Worm (Caenorhabditis elegans) whole organism, mixed stage, embryonic: Measurements from ENCODE around the gene F26G1.3.

Source experiments
- M03D4.4 ChIP-seq: sonication (generic microtip); optimal IDR thresholded peaks from 2 replicates; lab custom pipeline; 2017; ENCODE audit warnings: mild to moderate bottlenecking, missing genetic modification characterization, missing compliant biosample characterization
- bed-3 ChIP-seq: fragments of 200-800 bp; sonication (Bioruptor generic); optimal IDR thresholded peaks from 3 replicates; lab custom pipeline; 2018; ENCODE audit warnings: mild to moderate bottlenecking, missing genetic modification characterization, moderate library complexity, missing compliant biosample characterization
- ceh-43 ChIP-seq: fragments of 200-800 bp; sonication (Bioruptor generic); optimal IDR thresholded peaks from 2 replicates; lab custom pipeline; 2018; ENCODE audit warnings: mild to moderate bottlenecking, missing genetic modification characterization, moderate library complexity, missing compliant biosample characterization
- ces-1 ChIP-seq: fragments of 150-350 bp; optimal IDR thresholded peaks from 2 replicates; lab custom pipeline; 2014; ENCODE audit warnings: missing biosample characterization, missing genetic modification reagents, missing genetic modification characterization
- drap-1 ChIP-seq: fragments of 200-800 bp; sonication (Bioruptor generic); optimal IDR thresholded peaks from 3 replicates; lab custom pipeline; 2018; ENCODE audit warnings: mild to moderate bottlenecking, missing genetic modification characterization, missing compliant biosample characterization
- elt-1 ChIP-seq: sonication (generic microtip); optimal IDR thresholded peaks from 2 replicates; lab custom pipeline; 2017; ENCODE audit warnings: missing genetic modification characterization, mild to moderate bottlenecking, missing compliant biosample characterization, antibody characterized with exemption, moderate library complexity, borderline replicate concordance; ENCODE audit not compliant: insufficient read depth
- elt-3 ChIP-seq: fragments of 150-350 bp; optimal IDR thresholded peaks from 2 replicates; lab custom pipeline; 2014; ENCODE audit warnings: missing biosample characterization, missing genetic modification characterization
- flh-1 ChIP-seq: fragments of 200-800 bp; sonication (Bioruptor generic); optimal IDR thresholded peaks from 2 replicates; lab custom pipeline; 2018; ENCODE audit warnings: mild to moderate bottlenecking, missing genetic modification characterization, moderate library complexity, missing compliant biosample characterization
- ham-2 ChIP-seq: fragments of 200-800 bp; sonication (Bioruptor generic); optimal IDR thresholded peaks from 2 replicates; lab custom pipeline; 2018; ENCODE audit warnings: mild to moderate bottlenecking, missing genetic modification characterization, missing compliant biosample characterization
- hlh-1 ChIP-seq: fragments of 150-350 bp; optimal IDR thresholded peaks from 2 replicates; lab custom pipeline; 2014; ENCODE audit warnings: missing biosample characterization, missing genetic modification reagents, missing genetic modification characterization
- lin-32 ChIP-seq: fragments of 200-800 bp; sonication (Bioruptor generic); optimal IDR thresholded peaks from 2 replicates; lab custom pipeline; 2018; ENCODE audit warnings: mild to moderate bottlenecking, missing genetic modification characterization, missing compliant biosample characterization
- lsy-2 ChIP-seq: fragments of 150-350 bp; optimal IDR thresholded peaks from 2 replicates; lab custom pipeline; 2014; ENCODE audit warnings: missing biosample characterization, missing genetic modification characterization
- mab-5 ChIP-seq: fragments of 150-350 bp; optimal IDR thresholded peaks from 2 replicates; lab custom pipeline; 2014; ENCODE audit warnings: missing biosample characterization, missing genetic modification characterization
- mep-1 ChIP-seq: fragments of 150-350 bp; optimal IDR thresholded peaks from 2 replicates; lab custom pipeline; 2017; ENCODE audit warnings: missing biosample characterization, missing genetic modification reagents, missing genetic modification characterization, inconsistent platforms
- mls-2 ChIP-seq: sonication (generic microtip); optimal IDR thresholded peaks from 2 replicates; lab custom pipeline; 2016; ENCODE audit warnings: mild to moderate bottlenecking, missing genetic modification characterization, moderate library complexity, missing compliant biosample characterization
- nhr-12 ChIP-seq: fragments of 150-350 bp; optimal IDR thresholded peaks from 2 replicates; lab custom pipeline; 2014; ENCODE audit warnings: missing biosample characterization, missing genetic modification characterization
- nhr-2 ChIP-seq: fragments of 150-350 bp; optimal IDR thresholded peaks from 2 replicates; lab custom pipeline; 2014; ENCODE audit warnings: missing biosample characterization, missing genetic modification characterization
- nhr-237 ChIP-seq: fragments of 150-350 bp; optimal IDR thresholded peaks from 2 replicates; lab custom pipeline; 2014; ENCODE audit warnings: missing biosample characterization, missing genetic modification characterization
- nhr-28 ChIP-seq: fragments of 150-350 bp; optimal IDR thresholded peaks from 2 replicates; lab custom pipeline; 2014; ENCODE audit warnings: missing biosample characterization, missing genetic modification characterization
- pha-4 ChIP-seq: fragments of 150-350 bp; optimal IDR thresholded peaks from 2 replicates; lab custom pipeline; 2018; ENCODE audit warnings: missing biosample characterization, missing genetic modification reagents, missing genetic modification characterization
- snpc-4 ChIP-seq: fragments of 150-350 bp; optimal IDR thresholded peaks from 2 replicates; lab custom pipeline; 2014; ENCODE audit warnings: missing biosample characterization, missing genetic modification characterization
- sptf-1 ChIP-seq: sonication (generic microtip); optimal IDR thresholded peaks from 2 replicates; lab custom pipeline; 2017; ENCODE audit warnings: mild to moderate bottlenecking, missing genetic modification characterization, moderate library complexity, missing compliant biosample characterization
- tbx-8 ChIP-seq: fragments of 200-800 bp; sonication (Bioruptor generic); optimal IDR thresholded peaks from 2 replicates; lab custom pipeline; 2018; ENCODE audit warnings: mild to moderate bottlenecking, missing genetic modification characterization, moderate library complexity, missing compliant biosample characterization
- unc-120 ChIP-seq: sonication (generic microtip); optimal IDR thresholded peaks from 2 replicates; lab custom pipeline; 2017; ENCODE audit warnings: missing genetic modification characterization, missing compliant biosample characterization; ENCODE audit not compliant: poor library complexity, severe bottlenecking
- unc-39 ChIP-seq: fragments of 150-350 bp; optimal IDR thresholded peaks from 2 replicates; lab custom pipeline; 2014; ENCODE audit warnings: missing biosample characterization, missing genetic modification characterization
- unc-62 ChIP-seq: fragments of 150-350 bp; optimal IDR thresholded peaks from 2 replicates; lab custom pipeline; 2014; ENCODE audit warnings: missing biosample characterization, missing genetic modification reagents, missing genetic modification characterization
- zip-8 ChIP-seq: fragments of 150-350 bp; optimal IDR thresholded peaks from 2 replicates; lab custom pipeline; 2014; ENCODE audit warnings: missing biosample characterization, missing genetic modification characterization
- ztf-11 ChIP-seq: fragments of 150-350 bp; optimal IDR thresholded peaks from 2 replicates; lab custom pipeline; 2014; ENCODE audit warnings: missing biosample characterization, missing genetic modification characterization

Gene F26G1.3

ce11 chrII:4758462-4758861 is at the start of gene F26G1.3:
F26G1.3 (plus strand) TSS chrII:4758762.
- no peak for TF ChIP-seq zip-8
- no peak for TF ChIP-seq mab-5 (tag; lab: Kevin White, UChicago)
- TF ChIP-seq mls-2 (tag; lab: Kevin White, UChicago) = no peak
- no peak for TF ChIP-seq ham-2

- no peak for TF ChIP-seq drap-1 (GFP tag; lab: Kevin White, UChicago)
- no peak for TF ChIP-seq nhr-28 (tag; lab: Kevin White, UChicago)
- TF ChIP-seq M03D4.4 (tag; lab: Kevin White, UChicago) = no peak
- no peak for TF ChIP-seq mab-5 (tag; lab: Kevin White, UChicago)
- no peak for TF ChIP-seq tbx-8
- TF ChIP-seq unc-39 (tag; lab: Kevin White, UChicago) = no peak
- no peak for TF ChIP-seq snpc-4
- no peak for TF ChIP-seq flh-1 (GFP tag; lab: Kevin White, UChicago)
These were observed 48.4 kb upstream of the F26G1.3 start, which contains the start of gene tag-151 for ce11 chrII:4710120-4710519. tag-151 (plus strand) TSS chrII:4710277.

- TF ChIP-seq elt-3 = no peak
- no peak for TF ChIP-seq sptf-1 (tag; lab: Kevin White, UChicago)
- TF ChIP-seq lin-32 (GFP tag; lab: Kevin White, UChicago) = no peak
- TF ChIP-seq M03D4.4 (tag; lab: Kevin White, UChicago) = no peak
- TF ChIP-seq unc-39 (tag; lab: Kevin White, UChicago) = no peak
- no peak for TF ChIP-seq pha-4
- TF ChIP-seq ces-1 (GFP tag; lab: Kevin White, UChicago) = no peak
- TF ChIP-seq ztf-11 (tag; lab: Kevin White, UChicago) = no peak
- no peak for TF ChIP-seq ham-2
- TF ChIP-seq elt-1 = no peak
- TF ChIP-seq hlh-1 = no peak
- no peak for TF ChIP-seq snpc-4
- no peak for TF ChIP-seq mab-5 (tag; lab: Kevin White, UChicago)
- TF ChIP-seq nhr-2 (tag; lab: Kevin White, UChicago) = no peak
- TF ChIP-seq, all 35 proteins: peak for 0
These were observed 47.7 kb upstream of the F26G1.3 start for ce11 chrII:4710813-4711212.

ce11 chrII:4715676-4716075 is 42.9 kb upstream of the F26G1.3 start, which contains the start of gene F41C3.8:
F41C3.8 (plus strand) TSS chrII:4716046.
- TF ChIP-seq pha-4 = no peak
- no peak for TF ChIP-seq unc-39 (tag; lab: Kevin White, UChicago)
- no peak for TF ChIP-seq ceh-43
- TF ChIP-seq flh-1 (GFP tag; lab: Kevin White, UChicago) = no peak
- TF ChIP-seq lin-32 (GFP tag; lab: Kevin White, UChicago) = no peak
- TF ChIP-seq ces-1 (GFP tag; lab: Kevin White, UChicago) = no peak

ce11 chrII:4726120-4726519 is 32.4 kb upstream of the F26G1.3 start, which contains the start of gene F10G7.10:
F10G7.10 (minus strand) TSS chrII:4726264.
- TF ChIP-seq unc-120 (no peak), sptf-1 (tag; lab: Kevin White, UChicago) (no peak), bed-3 (GFP tag; lab: Kevin White, UChicago) (no peak), ztf-11 (tag; lab: Kevin White, UChicago) (no peak), elt-3 (no peak), nhr-237 (tag; lab: Kevin White, UChicago) (no peak), ham-2 (no peak), hlh-1 (peak; percentile 12), pha-4 (no peak)

- no peak for TF ChIP-seq ztf-11 (tag; lab: Kevin White, UChicago)
- no peak for TF ChIP-seq nhr-12
- TF ChIP-seq elt-1 = no peak
- no peak for TF ChIP-seq mep-1 (tag; lab: Kevin White, UChicago)
- no peak for TF ChIP-seq hlh-1
- TF ChIP-seq flh-1 (GFP tag; lab: Kevin White, UChicago) = no peak
- TF ChIP-seq unc-62 (GFP tag; lab: Kevin White, UChicago) = no peak
- no peak for TF ChIP-seq pha-4
- no peak for TF ChIP-seq unc-120
- TF ChIP-seq lsy-2 = no peak
- TF ChIP-seq snpc-4 = no peak
These were observed 31.7 kb upstream of the F26G1.3 start for ce11 chrII:4726750-4727384.
